Worm (Caenorhabditis elegans): ENCODE results near the gene mat-3.

- TF ChIP-seq zfp-2 (tag; optimal IDR thresholded peaks at IDR 0.05) (no peak), nhr-76 (tag; optimal IDR thresholded peaks at IDR 0.05) (no peak)
These were observed 51.6 kb downstream of the mat-3 start, which contains the start of gene T22F7.4 for ce11 chrIII:526824-527223.
